Fruit fly (Drosophila melanogaster): ENCODE measurements around the gene MESR3.

DNA sequence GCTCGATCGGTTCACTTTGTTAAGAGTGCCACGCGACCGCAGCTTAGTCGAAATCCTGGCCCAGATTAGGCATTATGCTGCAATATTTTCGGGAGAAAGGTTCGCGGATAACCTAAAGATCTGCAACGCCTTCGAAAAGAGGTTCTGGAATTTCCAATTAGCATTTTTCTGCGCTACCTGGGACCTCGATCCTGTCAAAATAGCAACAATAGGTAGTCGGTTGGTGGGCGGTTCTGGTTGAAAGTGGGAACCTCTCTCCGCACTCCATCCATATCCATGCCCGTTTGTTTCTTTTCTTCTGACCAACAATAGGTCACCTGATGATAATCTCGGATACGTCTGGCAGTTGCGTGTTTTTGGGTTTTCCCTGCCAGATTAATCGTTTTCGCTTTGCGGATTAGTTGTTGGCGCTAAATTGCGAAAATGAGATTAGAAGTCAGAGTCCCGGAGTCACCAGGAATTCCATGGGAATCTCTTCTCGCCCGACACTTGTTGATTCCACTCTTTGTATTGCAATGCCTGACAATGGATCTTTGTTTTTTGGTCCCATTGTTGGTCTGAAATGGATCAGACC, 18.8 kb upstream of the MESR3 start:
- TF ChIP-seq psq (optimal IDR thresholded peaks at IDR 0.05) (no peak), usp (GFP tag; optimal IDR thresholded peaks at IDR 0.05) (no peak), CG8478 (optimal IDR thresholded peaks at IDR 0.05) (no peak), Dll (optimal IDR thresholded peaks at IDR 0.05) (no peak), pan (optimal IDR thresholded peaks at IDR 0.05) (no peak), EcR (GFP tag; optimal IDR thresholded peaks at IDR 0.05) (no peak)
